Worm (Caenorhabditis elegans) whole organism, young adult: ENCODE data around the gene F20B6.6.

ENCODE experiments used
- B0336.3 ChIP-seq: fragments of 200-800 bp; sonication (Bioruptor generic); IDR thresholded peaks from 2 replicates; pipeline ENCODE4 v1.3.6; 2022; ENCODE audit warnings: missing genetic modification characterization, missing compliant biosample characterization
- K11D2.4 ChIP-seq: fragments of 200-800 bp; sonication (Bioruptor generic); IDR thresholded peaks from 2 replicates; pipeline ENCODE4 v1.3.6; 2022; ENCODE audit warnings: missing genetic modification reagents, missing genetic modification characterization, missing compliant biosample characterization
- egl-18 ChIP-seq: fragments of 200-800 bp; sonication (Bioruptor generic); IDR thresholded peaks from 2 replicates; pipeline ENCODE4 v1.3.6; 2022; ENCODE audit warnings: missing genetic modification reagents, missing genetic modification characterization, missing compliant biosample characterization
- him-1 ChIP-seq: sonication (generic microtip); optimal IDR thresholded peaks from 2 replicates; lab custom pipeline; 2016; ENCODE audit warnings: missing genotype, missing genetic modification reagents, missing genetic modification characterization, missing compliant biosample characterization
- lsl-1 ChIP-seq: fragments of 200-800 bp; sonication (Bioruptor generic); optimal IDR thresholded peaks from 2 replicates; lab custom pipeline; 2018; ENCODE audit warnings: mild to moderate bottlenecking, missing genetic modification characterization, moderate library complexity, missing compliant biosample characterization
- nhr-27 ChIP-seq: fragments of 200-800 bp; sonication (Bioruptor generic); optimal IDR thresholded peaks from 2 replicates; lab custom pipeline; 2018; ENCODE audit warnings: mild to moderate bottlenecking, missing genetic modification characterization, moderate library complexity, missing compliant biosample characterization
- pbrm-1 ChIP-seq: fragments of 200-800 bp; sonication (Bioruptor generic); IDR thresholded peaks from 2 replicates; pipeline ENCODE4 v1.3.6; 2022; ENCODE audit warnings: missing genetic modification reagents, missing genetic modification characterization, missing compliant biosample characterization
- pha-4 ChIP-seq: fragments of 150-350 bp; sonication (generic microtip); optimal IDR thresholded peaks from 2 replicates; lab custom pipeline; 2014; ENCODE audit warnings: missing biosample characterization, missing genetic modification reagents, missing genetic modification characterization
- rec-8 ChIP-seq, 2 experiments: sonication (generic microtip); optimal IDR thresholded peaks; 2 replicates each; lab custom pipeline; 2016; ENCODE audit warnings: mild to moderate bottlenecking in 2 of 2, missing genetic modification characterization in 2 of 2, missing genetic modification reagents in 2 of 2, missing genotype in 2 of 2, missing biosample characterization in 1 of 2, missing compliant biosample characterization in 1 of 2, moderate library complexity in 1 of 2
- sdz-38 ChIP-seq: sonication (generic microtip); optimal IDR thresholded peaks from 2 replicates; lab custom pipeline; 2016; ENCODE audit warnings: missing genotype, missing genetic modification characterization, missing compliant biosample characterization
- unc-62 ChIP-seq: fragments of 150-350 bp; optimal IDR thresholded peaks from 2 replicates; lab custom pipeline; 2014; ENCODE audit warnings: missing biosample characterization, missing genetic modification reagents, missing genetic modification characterization

- TF ChIP-seq B0336.3 (GFP tag; lab: Robert Waterston, UW) (no peak), sdz-38 (tag; lab: Kevin White, UChicago) (no peak), unc-62 (GFP tag; lab: Kevin White, UChicago) (no peak), lsl-1 (GFP tag; lab: Kevin White, UChicago) (no peak), him-1 (tag; lab: Kevin White, UChicago) (no peak), pbrm-1 (GFP tag; lab: Robert Waterston, UW) (0 out of 2 replicates have a peak, but pooled peaks have one; percentile 48), pha-4 (tag; lab: Kevin White, UChicago) (peak; percentile 31), egl-18 (GFP tag; lab: Robert Waterston, UW) (0 out of 2 replicates have a peak, but pooled peaks have one; percentile 8), nhr-27 (tag; lab: Kevin White, UChicago) (no peak), rec-8 (tag; optimal IDR thresholded peaks at IDR 0.05; lab: Kevin White, UChicago) (no peak), K11D2.4 (GFP tag; lab: Robert Waterston, UW) (peak; percentile 72)
Observed at ce11 chrX:4208495-4208894, 6.5 kb upstream of the F20B6.6 start.
